Worm (Caenorhabditis elegans) whole organism, young adult: ENCODE measurements around the gene R11D1.7.
A peak's percentile ranks its signal among the peaks of the same experiment; 100 is the strongest.

Experiments
- B0019.2 ChIP-seq: fragments of 200-800 bp; sonication (Bioruptor generic); conservative IDR thresholded peaks from 2 replicates; pipeline ENCODE4 v1.3.6; 2022; ENCODE audit warnings: missing genetic modification reagents, missing genetic modification characterization, missing compliant biosample characterization
- B0336.3 ChIP-seq: fragments of 200-800 bp; sonication (Bioruptor generic); IDR thresholded peaks from 2 replicates; pipeline ENCODE4 v1.3.6; 2022; ENCODE audit warnings: missing genetic modification characterization, missing compliant biosample characterization
- F22D6.2 ChIP-seq: sonication (generic microtip); optimal IDR thresholded peaks from 2 replicates; lab custom pipeline; 2016; ENCODE audit warnings: mild to moderate bottlenecking, missing genetic modification characterization, missing compliant biosample characterization
- F23B12.7 ChIP-seq: sonication (generic microtip); optimal IDR thresholded peaks from 2 replicates; lab custom pipeline; 2017; ENCODE audit warnings: missing genetic modification characterization, mild to moderate bottlenecking, missing compliant biosample characterization, antibody characterized with exemption, moderate library complexity; ENCODE audit not compliant: insufficient read depth
- F33H1.4 ChIP-seq: fragments of 200-800 bp; sonication (Bioruptor generic); IDR thresholded peaks from 2 replicates; pipeline ENCODE4 v1.3.6; 2022; ENCODE audit warnings: missing genetic modification reagents, missing genetic modification characterization, missing compliant biosample characterization
- F55B11.4 ChIP-seq: sonication (generic microtip); optimal IDR thresholded peaks from 2 replicates; lab custom pipeline; 2016; ENCODE audit warnings: missing compliant biosample characterization, missing genetic modification characterization, borderline replicate concordance; ENCODE audit not compliant: insufficient read depth
- F57C9.4 ChIP-seq: sonication (generic microtip); optimal IDR thresholded peaks from 2 replicates; lab custom pipeline; 2017; ENCODE audit warnings: mild to moderate bottlenecking, missing genetic modification characterization, missing compliant biosample characterization
- K11D2.4 ChIP-seq: fragments of 200-800 bp; sonication (Bioruptor generic); IDR thresholded peaks from 2 replicates; pipeline ENCODE4 v1.3.6; 2022; ENCODE audit warnings: missing genetic modification reagents, missing genetic modification characterization, missing compliant biosample characterization
- K12H6.12 ChIP-seq: fragments of 200-800 bp; sonication (Bioruptor generic); optimal IDR thresholded peaks from 2 replicates; lab custom pipeline; 2018; ENCODE audit warnings: mild to moderate bottlenecking, missing genetic modification characterization, missing compliant biosample characterization
- Y53F4B.3 ChIP-seq: fragments of 200-800 bp; sonication (Bioruptor generic); IDR thresholded peaks from 2 replicates; pipeline ENCODE4 v1.3.6; 2022; ENCODE audit warnings: missing genetic modification reagents, missing genetic modification characterization, missing compliant biosample characterization
- Y53G8AR.9 ChIP-seq: fragments of 200-800 bp; sonication (Bioruptor generic); conservative IDR thresholded peaks from 2 replicates; pipeline ENCODE4 v1.3.6; 2022; ENCODE audit warnings: missing genetic modification reagents, missing genetic modification characterization, missing compliant biosample characterization
- Y79H2A.3 ChIP-seq: fragments of 200-800 bp; sonication (Bioruptor generic); conservative IDR thresholded peaks from 2 replicates; pipeline ENCODE4 v1.3.6; 2022; ENCODE audit warnings: missing genetic modification reagents, missing genetic modification characterization, missing compliant biosample characterization
- Y95B8A.8 ChIP-seq: fragments of 200-800 bp; sonication (Bioruptor generic); IDR thresholded peaks from 2 replicates; pipeline ENCODE4 v1.3.6; 2022; ENCODE audit warnings: missing genetic modification reagents, missing genetic modification characterization, missing compliant biosample characterization
- ZK185.1 ChIP-seq: sonication (generic microtip); optimal IDR thresholded peaks from 2 replicates; lab custom pipeline; 2016; ENCODE audit warnings: mild to moderate bottlenecking, missing genetic modification characterization, missing compliant biosample characterization; ENCODE audit not compliant: poor library complexity, severe bottlenecking
- atf-7 ChIP-seq: sonication (generic microtip); optimal IDR thresholded peaks from 2 replicates; lab custom pipeline; 2017; ENCODE audit warnings: mild to moderate bottlenecking, missing genetic modification characterization, missing compliant biosample characterization
- attf-5 ChIP-seq: fragments of 200-800 bp; sonication (Bioruptor generic); optimal IDR thresholded peaks from 2 replicates; lab custom pipeline; 2018; ENCODE audit warnings: mild to moderate bottlenecking, missing genetic modification characterization, missing compliant biosample characterization
- bed-2 ChIP-seq: fragments of 200-800 bp; sonication (Bioruptor generic); IDR thresholded peaks from 2 replicates; pipeline ENCODE4 v1.3.6; 2022; ENCODE audit warnings: missing genetic modification reagents, missing genetic modification characterization, missing compliant biosample characterization
- cebp-1 ChIP-seq, 2 experiments: fragments of 200-800 bp in 1 of 2; sonication (Bioruptor generic) in 1 of 2; sonication (generic microtip) in 1 of 2; IDR thresholded peaks in 1 of 2; optimal IDR thresholded peaks in 1 of 2; 2 replicates each; pipeline versions ENCODE4 v1.3.6 to Lab custom; 2017 to 2022; ENCODE audit warnings: missing compliant biosample characterization in 2 of 2, missing genetic modification characterization in 2 of 2, mild to moderate bottlenecking in 1 of 2, missing genetic modification reagents in 1 of 2, moderate library complexity in 1 of 2
- ceh-58 ChIP-seq: fragments of 200-800 bp; sonication (Bioruptor generic); IDR thresholded peaks from 2 replicates; pipeline ENCODE4 v1.3.6; 2022; ENCODE audit warnings: missing genetic modification characterization, missing compliant biosample characterization
- ceh-79 ChIP-seq: sonication (generic microtip); optimal IDR thresholded peaks from 2 replicates; lab custom pipeline; 2017; ENCODE audit warnings: mild to moderate bottlenecking, missing genetic modification characterization, missing compliant biosample characterization
- ceh-91 ChIP-seq: fragments of 200-800 bp; sonication (Bioruptor generic); IDR thresholded peaks from 2 replicates; pipeline ENCODE4 v1.3.6; 2022; ENCODE audit warnings: missing genetic modification reagents, missing genetic modification characterization, missing compliant biosample characterization
- efl-1 ChIP-seq: fragments of 150-350 bp; optimal IDR thresholded peaks from 2 replicates; lab custom pipeline; 2014; ENCODE audit warnings: missing biosample characterization, missing genetic modification reagents, missing genetic modification characterization
- egl-44 ChIP-seq: fragments of 200-800 bp; sonication (Bioruptor generic); IDR thresholded peaks from 2 replicates; pipeline ENCODE4 v1.3.6; 2022; ENCODE audit warnings: missing genetic modification reagents, missing genetic modification characterization, missing compliant biosample characterization
- ekl-4 ChIP-seq: fragments of 200-800 bp; sonication (Bioruptor generic); IDR thresholded peaks from 2 replicates; pipeline ENCODE4 v1.3.6; 2022; ENCODE audit warnings: missing genetic modification reagents, missing genetic modification characterization, missing compliant biosample characterization
- hmg-1.2 ChIP-seq: fragments of 200-800 bp; sonication (Bioruptor generic); IDR thresholded peaks from 2 replicates; pipeline ENCODE4 v1.3.6; 2022; ENCODE audit warnings: missing genetic modification reagents, missing genetic modification characterization, missing compliant biosample characterization
- hrde-1 ChIP-seq: sonication (generic microtip); optimal IDR thresholded peaks from 2 replicates; lab custom pipeline; 2016; ENCODE audit warnings: missing genetic modification characterization, mild to moderate bottlenecking, missing compliant biosample characterization, moderate library complexity, missing genotype, missing genetic modification reagents, borderline replicate concordance
- lin-35 ChIP-seq, 3 experiments: fragments of 150-350 bp in 2 of 3; sonication (generic microtip) in 1 of 3; optimal IDR thresholded peaks; 2 replicates each; lab custom pipeline; 2014 to 2018; ENCODE audit warnings: missing biosample characterization in 3 of 3, missing genetic modification characterization in 3 of 3, missing genetic modification reagents in 3 of 3
- lin-54 ChIP-seq: fragments of 200-800 bp; sonication (Bioruptor generic); optimal IDR thresholded peaks from 2 replicates; lab custom pipeline; 2018; ENCODE audit warnings: mild to moderate bottlenecking, missing genetic modification characterization, missing compliant biosample characterization
- lsl-1 ChIP-seq: fragments of 200-800 bp; sonication (Bioruptor generic); optimal IDR thresholded peaks from 2 replicates; lab custom pipeline; 2018; ENCODE audit warnings: mild to moderate bottlenecking, missing genetic modification characterization, moderate library complexity, missing compliant biosample characterization
- madf-6 ChIP-seq: fragments of 200-800 bp; sonication (Bioruptor generic); IDR thresholded peaks from 2 replicates; pipeline ENCODE4 v1.3.6; 2022; ENCODE audit warnings: missing genetic modification reagents, missing genetic modification characterization, missing compliant biosample characterization
- madf-8 ChIP-seq: fragments of 200-800 bp; sonication (Bioruptor generic); conservative IDR thresholded peaks from 2 replicates; pipeline ENCODE4 v1.3.6; 2022; ENCODE audit warnings: missing genetic modification reagents, missing genetic modification characterization, missing compliant biosample characterization
- mcd-1 ChIP-seq: fragments of 200-800 bp; sonication (Bioruptor generic); IDR thresholded peaks from 2 replicates; pipeline ENCODE4 v1.3.6; 2022; ENCODE audit warnings: missing genetic modification reagents, missing genetic modification characterization, missing compliant biosample characterization
- nfyb-1 ChIP-seq: fragments of 200-800 bp; sonication (Bioruptor generic); IDR thresholded peaks from 2 replicates; pipeline ENCODE4 v1.3.6; 2022; ENCODE audit warnings: missing genetic modification reagents, missing genetic modification characterization, missing compliant biosample characterization
- nhr-120 ChIP-seq: fragments of 200-800 bp; sonication (Bioruptor generic); IDR thresholded peaks from 2 replicates; pipeline ENCODE4 v1.3.6; 2022; ENCODE audit warnings: missing genetic modification characterization, missing compliant biosample characterization
- snpc-1.3 ChIP-seq: sonication (generic microtip); optimal IDR thresholded peaks from 2 replicates; lab custom pipeline; 2017; ENCODE audit warnings: missing genetic modification characterization, mild to moderate bottlenecking, missing compliant biosample characterization, antibody characterized with exemption, moderate library complexity, missing genotype, missing genetic modification reagents; ENCODE audit not compliant: insufficient read depth
- unc-62 ChIP-seq: fragments of 150-350 bp; optimal IDR thresholded peaks from 2 replicates; lab custom pipeline; 2014; ENCODE audit warnings: missing biosample characterization, missing genetic modification reagents, missing genetic modification characterization
- xnd-1 ChIP-seq: sonication (generic microtip); optimal IDR thresholded peaks from 2 replicates; lab custom pipeline; 2016; ENCODE audit warnings: missing genotype, missing genetic modification reagents, missing genetic modification characterization, missing compliant biosample characterization
- ztf-25 ChIP-seq: fragments of 200-800 bp; sonication (Bioruptor generic); IDR thresholded peaks from 2 replicates; pipeline ENCODE4 v1.3.6; 2022; ENCODE audit warnings: missing genetic modification reagents, missing genetic modification characterization, missing compliant biosample characterization
- ztf-26 ChIP-seq: sonication (generic microtip); optimal IDR thresholded peaks from 2 replicates; lab custom pipeline; 2017; ENCODE audit warnings: missing genetic modification characterization, missing compliant biosample characterization

R11D1.7 gene

ce11 chrV:12718622-12719021 lies 1.2 kb upstream of the R11D1.7 start, which contains the start of gene str-181:
Gene str-181, minus strand, starts transcription at chrV:12718722.
- no peak for TF ChIP-seq F57C9.4
- TF ChIP-seq ceh-58 (GFP tag; lab: Robert Waterston, UW) = no peak
- TF ChIP-seq Y95B8A.8 = no peak
- TF ChIP-seq unc-62 = no peak

ce11 chrV:12725893-12726292 lies 6.1 kb downstream of the R11D1.7 start, which contains the start of gene R11D1.12:
Gene R11D1.12, minus strand, starts transcription at chrV:12725993.
- no peak for TF ChIP-seq ekl-4 (GFP tag; lab: Robert Waterston, UW)
- TF ChIP-seq ceh-79 = no peak
- no peak for TF ChIP-seq hrde-1 (tag; lab: Kevin White, UChicago)
- TF ChIP-seq ceh-91 = no peak
- TF ChIP-seq, all 124 proteins: peak for 0

ce11 chrV:12727104-12727637 lies 7.4 kb downstream of the R11D1.7 start, which contains the start of gene R11D1.13:
Gene R11D1.13, plus strand, starts transcription at chrV:12727154.
- TF ChIP-seq Y95B8A.8 (no peak), ekl-4 (GFP tag; lab: Robert Waterston, UW) (0 out of 2 replicates have a peak, but pooled peaks have one; percentile 34), lin-54 (GFP tag; lab: Kevin White, UChicago) (peak; percentile 9), nfyb-1 (GFP tag; lab: Robert Waterston, UW) (0 out of 2 replicates have a peak, but pooled peaks have one; percentile 29), madf-6 (GFP tag; lab: Robert Waterston, UW) (peak; percentile 54; the same call in 1 of the 2 replicates), B0336.3 (peak; percentile 51), Y79H2A.3 (no peak), snpc-1.3 (tag; lab: Kevin White, UChicago) (no peak), lin-35 (GFP tag; optimal IDR thresholded peaks at IDR 0.05; lab: Kevin White, UChicago) (peak in 1 of 3 experiments; percentile 5)

- TF ChIP-seq atf-7 (tag; lab: Kevin White, UChicago) = no peak
- TF ChIP-seq F22D6.2 (tag; lab: Kevin White, UChicago) = no peak
- TF ChIP-seq lin-54 (GFP tag; lab: Kevin White, UChicago) = peak; percentile 71
- peak; percentile 5 for TF ChIP-seq K12H6.12
- no peak for TF ChIP-seq cebp-1 (GFP tag; IDR thresholded peaks at IDR 0.05; lab: Robert Waterston, UW)
- peak; percentile 68 for TF ChIP-seq cebp-1 (tag; optimal IDR thresholded peaks at IDR 0.05; lab: Kevin White, UChicago)
- 0 out of 2 replicates have a peak, but pooled peaks have one; percentile 25 for TF ChIP-seq B0019.2 (GFP tag; lab: Robert Waterston, UW)
- peak; percentile 46; the same call in 1 of the 2 replicates for TF ChIP-seq F33H1.4 (GFP tag; lab: Robert Waterston, UW)
- TF ChIP-seq xnd-1 (tag; lab: Kevin White, UChicago) = no peak
- TF ChIP-seq bed-2 = no peak
- TF ChIP-seq mcd-1 (GFP tag; lab: Robert Waterston, UW) = peak; percentile 96
- peak; percentile 44 for TF ChIP-seq ZK185.1 (tag; lab: Kevin White, UChicago)
- no peak for TF ChIP-seq egl-44 (GFP tag; lab: Robert Waterston, UW)
- no peak for TF ChIP-seq nhr-120
- peak; percentile 23 for TF ChIP-seq efl-1 (GFP tag; lab: Kevin White, UChicago)
- TF ChIP-seq Y53F4B.3 (GFP tag; lab: Robert Waterston, UW) = no peak
- TF ChIP-seq hrde-1 (tag; lab: Kevin White, UChicago) = no peak
- TF ChIP-seq attf-5 (GFP tag; lab: Kevin White, UChicago) = peak; percentile 95
- 0 out of 2 replicates have a peak, but pooled peaks have one; percentile 4 for TF ChIP-seq madf-8 (GFP tag; lab: Robert Waterston, UW)
- no peak for TF ChIP-seq ztf-25 (GFP tag; lab: Robert Waterston, UW)
- TF ChIP-seq Y53G8AR.9 (GFP tag; lab: Robert Waterston, UW) = peak; percentile 48; the same call in 1 of the 2 replicates
- no peak for TF ChIP-seq unc-62
- no peak for TF ChIP-seq K11D2.4 (GFP tag; lab: Robert Waterston, UW)
- TF ChIP-seq hmg-1.2 = peak; percentile 52
- peak; percentile 91 for TF ChIP-seq F23B12.7 (tag; lab: Kevin White, UChicago)
- peak; percentile 21 for TF ChIP-seq ztf-26 (tag; lab: Kevin White, UChicago)
- no peak for TF ChIP-seq ceh-58 (GFP tag; lab: Robert Waterston, UW)
- TF ChIP-seq B0336.3 = no peak
- peak; percentile 56 for TF ChIP-seq lsl-1 (GFP tag; lab: Kevin White, UChicago)
- TF ChIP-seq F55B11.4 (tag; lab: Kevin White, UChicago) = no peak
These were observed 8.4 kb downstream of the R11D1.7 start, which contains the start of the genes rpl-28 and mrpl-49 for ce11 chrV:12728062-12728665. Gene rpl-28, minus strand, starts transcription at chrV:12728112. Gene mrpl-49, plus strand, starts transcription at chrV:12728631.
